Worm (Caenorhabditis elegans) whole organism, mixed stage, embryonic: ENCODE measurements around the gene srn-1.

Experiments used
- M03D4.4 ChIP-seq: sonication (generic microtip); optimal IDR thresholded peaks from 2 replicates; lab custom pipeline; 2017; ENCODE audit warnings: mild to moderate bottlenecking, missing genetic modification characterization, missing compliant biosample characterization
- bed-3 ChIP-seq: fragments of 200-800 bp; sonication (Bioruptor generic); optimal IDR thresholded peaks from 3 replicates; lab custom pipeline; 2018; ENCODE audit warnings: mild to moderate bottlenecking, missing genetic modification characterization, moderate library complexity, missing compliant biosample characterization
- blmp-1 ChIP-seq: fragments of 150-350 bp; optimal IDR thresholded peaks from 2 replicates; lab custom pipeline; 2014; ENCODE audit warnings: missing biosample characterization, missing genetic modification characterization
- ceh-43 ChIP-seq: fragments of 200-800 bp; sonication (Bioruptor generic); optimal IDR thresholded peaks from 2 replicates; lab custom pipeline; 2018; ENCODE audit warnings: mild to moderate bottlenecking, missing genetic modification characterization, moderate library complexity, missing compliant biosample characterization
- ceh-83 ChIP-seq: fragments of 200-800 bp; sonication (Bioruptor generic); optimal IDR thresholded peaks from 2 replicates; lab custom pipeline; 2018; ENCODE audit warnings: mild to moderate bottlenecking, missing genetic modification characterization, missing compliant biosample characterization
- ces-1 ChIP-seq: fragments of 150-350 bp; optimal IDR thresholded peaks from 2 replicates; lab custom pipeline; 2014; ENCODE audit warnings: missing biosample characterization, missing genetic modification reagents, missing genetic modification characterization
- cnd-1 ChIP-seq: fragments of 200-800 bp; sonication (Bioruptor generic); optimal IDR thresholded peaks from 2 replicates; lab custom pipeline; 2018; ENCODE audit warnings: mild to moderate bottlenecking, missing genetic modification characterization, missing compliant biosample characterization
- drap-1 ChIP-seq: fragments of 200-800 bp; sonication (Bioruptor generic); optimal IDR thresholded peaks from 3 replicates; lab custom pipeline; 2018; ENCODE audit warnings: mild to moderate bottlenecking, missing genetic modification characterization, missing compliant biosample characterization
- elt-1 ChIP-seq: sonication (generic microtip); optimal IDR thresholded peaks from 2 replicates; lab custom pipeline; 2017; ENCODE audit warnings: missing genetic modification characterization, mild to moderate bottlenecking, missing compliant biosample characterization, antibody characterized with exemption, moderate library complexity, borderline replicate concordance; ENCODE audit not compliant: insufficient read depth
- elt-3 ChIP-seq: fragments of 150-350 bp; optimal IDR thresholded peaks from 2 replicates; lab custom pipeline; 2014; ENCODE audit warnings: missing biosample characterization, missing genetic modification characterization
- flh-1 ChIP-seq: fragments of 200-800 bp; sonication (Bioruptor generic); optimal IDR thresholded peaks from 2 replicates; lab custom pipeline; 2018; ENCODE audit warnings: mild to moderate bottlenecking, missing genetic modification characterization, moderate library complexity, missing compliant biosample characterization
- hlh-1 ChIP-seq: fragments of 150-350 bp; optimal IDR thresholded peaks from 2 replicates; lab custom pipeline; 2014; ENCODE audit warnings: missing biosample characterization, missing genetic modification reagents, missing genetic modification characterization
- lin-32 ChIP-seq: fragments of 200-800 bp; sonication (Bioruptor generic); optimal IDR thresholded peaks from 2 replicates; lab custom pipeline; 2018; ENCODE audit warnings: mild to moderate bottlenecking, missing genetic modification characterization, missing compliant biosample characterization
- lsy-2 ChIP-seq: fragments of 150-350 bp; optimal IDR thresholded peaks from 2 replicates; lab custom pipeline; 2014; ENCODE audit warnings: missing biosample characterization, missing genetic modification characterization
- mab-5 ChIP-seq: fragments of 150-350 bp; optimal IDR thresholded peaks from 2 replicates; lab custom pipeline; 2014; ENCODE audit warnings: missing biosample characterization, missing genetic modification characterization
- mep-1 ChIP-seq: fragments of 150-350 bp; optimal IDR thresholded peaks from 2 replicates; lab custom pipeline; 2017; ENCODE audit warnings: missing biosample characterization, missing genetic modification reagents, missing genetic modification characterization, inconsistent platforms
- mls-2 ChIP-seq: sonication (generic microtip); optimal IDR thresholded peaks from 2 replicates; lab custom pipeline; 2016; ENCODE audit warnings: mild to moderate bottlenecking, missing genetic modification characterization, moderate library complexity, missing compliant biosample characterization
- nhr-12 ChIP-seq: fragments of 150-350 bp; optimal IDR thresholded peaks from 2 replicates; lab custom pipeline; 2014; ENCODE audit warnings: missing biosample characterization, missing genetic modification characterization
- nhr-2 ChIP-seq: fragments of 150-350 bp; optimal IDR thresholded peaks from 2 replicates; lab custom pipeline; 2014; ENCODE audit warnings: missing biosample characterization, missing genetic modification characterization
- nhr-237 ChIP-seq: fragments of 150-350 bp; optimal IDR thresholded peaks from 2 replicates; lab custom pipeline; 2014; ENCODE audit warnings: missing biosample characterization, missing genetic modification characterization
- nhr-28 ChIP-seq: fragments of 150-350 bp; optimal IDR thresholded peaks from 2 replicates; lab custom pipeline; 2014; ENCODE audit warnings: missing biosample characterization, missing genetic modification characterization
- nhr-76 ChIP-seq: sonication (generic microtip); optimal IDR thresholded peaks from 2 replicates; lab custom pipeline; 2017; ENCODE audit warnings: missing biosample characterization, missing genetic modification characterization
- pha-4 ChIP-seq: fragments of 150-350 bp; optimal IDR thresholded peaks from 2 replicates; lab custom pipeline; 2018; ENCODE audit warnings: missing biosample characterization, missing genetic modification reagents, missing genetic modification characterization
- sem-2 ChIP-seq: fragments of 200-800 bp; sonication (Bioruptor generic); optimal IDR thresholded peaks from 2 replicates; lab custom pipeline; 2018; ENCODE audit warnings: mild to moderate bottlenecking, missing genetic modification characterization, missing compliant biosample characterization
- snpc-4 ChIP-seq: fragments of 150-350 bp; optimal IDR thresholded peaks from 2 replicates; lab custom pipeline; 2014; ENCODE audit warnings: missing biosample characterization, missing genetic modification characterization
- sptf-1 ChIP-seq: sonication (generic microtip); optimal IDR thresholded peaks from 2 replicates; lab custom pipeline; 2017; ENCODE audit warnings: mild to moderate bottlenecking, missing genetic modification characterization, moderate library complexity, missing compliant biosample characterization
- tbx-8 ChIP-seq: fragments of 200-800 bp; sonication (Bioruptor generic); optimal IDR thresholded peaks from 2 replicates; lab custom pipeline; 2018; ENCODE audit warnings: mild to moderate bottlenecking, missing genetic modification characterization, moderate library complexity, missing compliant biosample characterization
- unc-120 ChIP-seq: sonication (generic microtip); optimal IDR thresholded peaks from 2 replicates; lab custom pipeline; 2017; ENCODE audit warnings: missing genetic modification characterization, missing compliant biosample characterization; ENCODE audit not compliant: poor library complexity, severe bottlenecking
- ztf-11 ChIP-seq: fragments of 150-350 bp; optimal IDR thresholded peaks from 2 replicates; lab custom pipeline; 2014; ENCODE audit warnings: missing biosample characterization, missing genetic modification characterization

srn-1 gene

ce11 chrV:6286343-6286742 lies at the start of gene srn-1:
TSS of gene srn-1 (minus strand) at chrV:6286443.
- TF ChIP-seq pha-4 (tag; lab: Kevin White, UChicago) = no peak
- TF ChIP-seq, all 35 proteins: peak for 0

- TF ChIP-seq mep-1 (tag; lab: Kevin White, UChicago) (no peak), lsy-2 (tag; lab: Kevin White, UChicago) (no peak), elt-3 (no peak), flh-1 (GFP tag; lab: Kevin White, UChicago) (no peak)
These were observed 49.0 kb upstream of the srn-1 start for ce11 chrV:6335226-6335625.

ce11 chrV:6331607-6332006 lies 45.4 kb upstream of the srn-1 start, which contains the start of gene T28C12.1:
TSS of gene T28C12.1 (plus strand) at chrV:6331907.
- TF ChIP-seq ceh-83 (GFP tag; lab: Kevin White, UChicago) (no peak), ceh-43 (GFP tag; lab: Kevin White, UChicago) (no peak), pha-4 (tag; lab: Kevin White, UChicago) (no peak), ztf-11 (tag; lab: Kevin White, UChicago) (no peak), mls-2 (tag; lab: Kevin White, UChicago) (no peak), nhr-28 (tag; lab: Kevin White, UChicago) (no peak), flh-1 (GFP tag; lab: Kevin White, UChicago) (no peak)

- TF ChIP-seq lin-32 = no peak
- TF ChIP-seq snpc-4 = no peak
- TF ChIP-seq elt-1 (tag; lab: Kevin White, UChicago) = no peak
- no peak for TF ChIP-seq nhr-28 (tag; lab: Kevin White, UChicago)
- no peak for TF ChIP-seq nhr-2 (tag; lab: Kevin White, UChicago)
- no peak for TF ChIP-seq unc-120 (tag; lab: Kevin White, UChicago)
- no peak for TF ChIP-seq ceh-43 (GFP tag; lab: Kevin White, UChicago)
- TF ChIP-seq bed-3 (GFP tag; lab: Kevin White, UChicago) = no peak
- TF ChIP-seq sem-2 (GFP tag; lab: Kevin White, UChicago) = no peak
- TF ChIP-seq ces-1 = no peak
- TF ChIP-seq cnd-1 (tag; lab: Kevin White, UChicago) = no peak
- TF ChIP-seq pha-4 (tag; lab: Kevin White, UChicago) = no peak
- TF ChIP-seq drap-1 (GFP tag; lab: Kevin White, UChicago) = no peak
- TF ChIP-seq, all 35 proteins: peak for 0
These were observed 42.7 kb upstream of the srn-1 start, which contains the start of gene T28C12.2 for ce11 chrV:6328897-6329296. TSS of gene T28C12.2 (plus strand) at chrV:6329197.

ce11 chrV:6326980-6327379 lies 40.7 kb upstream of the srn-1 start, which contains the start of gene fbxa-202:
TSS of gene fbxa-202 (plus strand) at chrV:6327280.
- no peak for TF ChIP-seq M03D4.4 (tag; lab: Kevin White, UChicago)
- TF ChIP-seq nhr-2 (tag; lab: Kevin White, UChicago) = no peak
- TF ChIP-seq snpc-4 = no peak
- TF ChIP-seq elt-1 (tag; lab: Kevin White, UChicago) = no peak
- TF ChIP-seq pha-4 (tag; lab: Kevin White, UChicago) = no peak
- no peak for TF ChIP-seq mls-2 (tag; lab: Kevin White, UChicago)
- TF ChIP-seq sem-2 (GFP tag; lab: Kevin White, UChicago) = no peak
- TF ChIP-seq ztf-11 (tag; lab: Kevin White, UChicago) = no peak
- no peak for TF ChIP-seq drap-1 (GFP tag; lab: Kevin White, UChicago)
- TF ChIP-seq tbx-8 (GFP tag; lab: Kevin White, UChicago) = no peak
- no peak for TF ChIP-seq ceh-83 (GFP tag; lab: Kevin White, UChicago)
- TF ChIP-seq nhr-237 (tag; lab: Kevin White, UChicago) = no peak
- TF ChIP-seq sptf-1 (tag; lab: Kevin White, UChicago) = no peak
- no peak for TF ChIP-seq blmp-1 (tag; lab: Kevin White, UChicago)
- no peak for TF ChIP-seq ces-1
- TF ChIP-seq hlh-1 (tag; lab: Kevin White, UChicago) = no peak
- TF ChIP-seq nhr-28 (tag; lab: Kevin White, UChicago) = no peak
- TF ChIP-seq nhr-12 (tag; lab: Kevin White, UChicago) = no peak
- no peak for TF ChIP-seq nhr-76 (tag; lab: Kevin White, UChicago)
- TF ChIP-seq mab-5 = no peak
